Worm (Caenorhabditis elegans) whole organism, midembryonic: ENCODE measurements around the gene ule-3.

Experiments
- T22C8.4 ChIP-seq: fragments of 200-800 bp; sonication (Bioruptor generic); IDR thresholded peaks from 2 replicates; pipeline ENCODE4 v1.3.6; 2022; ENCODE audit warnings: missing genetic modification characterization, missing compliant biosample characterization
- cog-1 ChIP-seq: sonication (generic microtip); optimal IDR thresholded peaks from 2 replicates; lab custom pipeline; 2016; ENCODE audit warnings: missing genetic modification characterization, missing compliant biosample characterization
- flt-1 ChIP-seq: fragments of 200-800 bp; sonication (Bioruptor generic); IDR thresholded peaks from 2 replicates; pipeline ENCODE4 v1.3.6; 2022; ENCODE audit warnings: missing genetic modification characterization, missing compliant biosample characterization
- klf-2 ChIP-seq: fragments of 200-800 bp; sonication (Bioruptor generic); conservative IDR thresholded peaks from 2 replicates; pipeline ENCODE4 v1.3.6; 2022; ENCODE audit warnings: missing genetic modification reagents, missing genetic modification characterization, missing compliant biosample characterization
- med-1 ChIP-seq: sonication (generic microtip); optimal IDR thresholded peaks from 2 replicates; lab custom pipeline; 2017; ENCODE audit warnings: missing genetic modification characterization, mild to moderate bottlenecking, missing compliant biosample characterization, antibody characterized with exemption, missing genetic modification reagents; ENCODE audit not compliant: insufficient read depth
- ref-1 ChIP-seq: fragments of 200-800 bp; sonication (Bioruptor generic); conservative IDR thresholded peaks from 2 replicates; pipeline ENCODE4 v1.3.6; 2022; ENCODE audit warnings: missing genetic modification reagents, missing genetic modification characterization, missing compliant biosample characterization
- tab-1 ChIP-seq: fragments of 200-800 bp; sonication (Bioruptor generic); IDR thresholded peaks from 2 replicates; pipeline ENCODE4 v1.3.6; 2022; ENCODE audit warnings: missing genetic modification characterization, missing compliant biosample characterization
- ztf-23 ChIP-seq: fragments of 200-800 bp; sonication (Bioruptor generic); IDR thresholded peaks from 2 replicates; pipeline ENCODE4 v1.3.6; 2022; ENCODE audit warnings: missing genetic modification reagents, missing genetic modification characterization, missing compliant biosample characterization
- ztf-29 ChIP-seq: fragments of 200-800 bp; sonication (Bioruptor generic); IDR thresholded peaks from 2 replicates; pipeline ENCODE4 v1.3.6; 2022; ENCODE audit warnings: missing genetic modification reagents, missing genetic modification characterization, missing compliant biosample characterization

ule-3 gene

ce11 chrV:10838204-10838603, 44.6 kb downstream of the ule-3 start:
- TF ChIP-seq flt-1 (GFP tag; lab: Robert Waterston, UW), result no peak
- TF ChIP-seq tab-1 (GFP tag; lab: Robert Waterston, UW), result no peak
- no peak for TF ChIP-seq ref-1 (GFP tag; lab: Robert Waterston, UW)
- no peak for TF ChIP-seq T22C8.4
- no peak for TF ChIP-seq cog-1 (tag; lab: Kevin White, UChicago)
- TF ChIP-seq ztf-29 (GFP tag; lab: Robert Waterston, UW), result no peak
- no peak for TF ChIP-seq ztf-23
- TF ChIP-seq med-1 (GFP tag; lab: Kevin White, UChicago), result no peak
- TF ChIP-seq klf-2 (GFP tag; lab: Robert Waterston, UW), result no peak

DNA sequence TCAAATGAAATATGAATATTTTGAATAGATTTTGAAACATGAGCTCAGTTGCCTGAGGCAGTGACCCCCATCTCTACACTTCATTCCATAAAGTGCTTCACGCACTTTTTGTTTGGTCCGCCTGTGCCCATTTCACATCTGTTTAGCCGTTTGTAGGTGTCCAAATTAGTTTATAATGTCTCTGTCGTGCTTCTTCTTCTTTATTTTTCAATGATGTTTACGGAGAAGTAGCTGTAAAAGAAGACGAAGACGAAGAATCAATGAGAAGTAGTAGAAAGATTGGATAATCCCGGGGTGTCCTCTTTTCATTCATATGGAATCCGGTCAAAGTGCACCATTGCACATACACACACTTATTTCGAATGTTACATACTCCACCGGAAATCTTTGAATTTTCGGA, 45.8 kb downstream of the ule-3 start:
- TF ChIP-seq cog-1 (tag; lab: Kevin White, UChicago) (no peak), ztf-29 (GFP tag; lab: Robert Waterston, UW) (no peak), tab-1 (GFP tag; lab: Robert Waterston, UW) (no peak)
